Worm (Caenorhabditis elegans) whole organism, L4 larva: Measurements from ENCODE around the gene K02E2.7.
A peak's percentile ranks its signal among the peaks of the same experiment; 100 is the strongest.

Experiments used
- F26F4.8 ChIP-seq: fragments of 200-800 bp; sonication (Bioruptor generic); conservative IDR thresholded peaks from 2 replicates; pipeline ENCODE4 v1.3.6; 2022; ENCODE audit warnings: missing genetic modification characterization, missing compliant biosample characterization
- F37D6.2 ChIP-seq: sonication (generic microtip); optimal IDR thresholded peaks from 2 replicates; lab custom pipeline; 2016; ENCODE audit warnings: mild to moderate bottlenecking, missing genetic modification characterization, missing compliant biosample characterization
- F44E2.7 ChIP-seq: fragments of 200-800 bp; sonication (Bioruptor generic); IDR thresholded peaks from 2 replicates; pipeline ENCODE4 v2.1.2; 2022; ENCODE audit warnings: missing genetic modification characterization, missing compliant biosample characterization
- Y105C5A.15 ChIP-seq: fragments of 200-800 bp; sonication (Bioruptor generic); IDR thresholded peaks from 2 replicates; pipeline ENCODE4 v1.3.6; 2022; ENCODE audit warnings: missing genetic modification characterization, missing compliant biosample characterization
- Y48G9A.11 ChIP-seq: fragments of 200-800 bp; sonication (Bioruptor generic); IDR thresholded peaks from 2 replicates; pipeline ENCODE4 v1.3.6; 2022; ENCODE audit warnings: missing genetic modification reagents, missing genetic modification characterization, missing compliant biosample characterization
- Y75B8A.6 ChIP-seq: fragments of 200-800 bp; sonication (Bioruptor generic); IDR thresholded peaks from 2 replicates; pipeline ENCODE4 v1.3.6; 2022; ENCODE audit warnings: missing genetic modification reagents, missing genetic modification characterization, missing compliant biosample characterization
- ZK337.2 ChIP-seq: fragments of 200-800 bp; sonication (Bioruptor generic); IDR thresholded peaks from 2 replicates; pipeline ENCODE4 v1.3.6; 2022; ENCODE audit warnings: missing genetic modification reagents, missing genetic modification characterization, missing compliant biosample characterization
- ZK546.5 ChIP-seq, 2 experiments: sonication (generic microtip); optimal IDR thresholded peaks; 2 replicates each; lab custom pipeline; 2017; ENCODE audit warnings: missing biosample characterization in 2 of 2, missing genetic modification characterization in 2 of 2
- aly-2 ChIP-seq: sonication (generic microtip); optimal IDR thresholded peaks from 2 replicates; lab custom pipeline; 2018; ENCODE audit warnings: missing biosample characterization, missing genetic modification characterization
- ama-1 ChIP-seq: fragments of 150-350 bp; optimal IDR thresholded peaks from 2 replicates; lab custom pipeline; 2014; ENCODE audit warnings: inconsistent platforms, mixed read lengths
- attf-4 ChIP-seq: sonication (generic microtip); optimal IDR thresholded peaks from 3 replicates; lab custom pipeline; 2017; ENCODE audit warnings: missing biosample characterization, missing genetic modification characterization
- ceh-20 ChIP-seq: fragments of 200-800 bp; sonication (Bioruptor generic); IDR thresholded peaks from 2 replicates; pipeline ENCODE4 v1.3.6; 2022; ENCODE audit warnings: missing genetic modification reagents, missing genetic modification characterization, missing compliant biosample characterization
- ceh-44 ChIP-seq: fragments of 200-800 bp; sonication (Bioruptor generic); IDR thresholded peaks from 2 replicates; pipeline ENCODE4 v1.3.6; 2022; ENCODE audit warnings: missing genetic modification reagents, missing genetic modification characterization, missing compliant biosample characterization
- ceh-62 ChIP-seq: sonication (generic microtip); optimal IDR thresholded peaks from 2 replicates; lab custom pipeline; 2017; ENCODE audit warnings: missing biosample characterization, missing genetic modification characterization
- daf-12 ChIP-seq: fragments of 150-350 bp; optimal IDR thresholded peaks from 2 replicates; lab custom pipeline; 2014; ENCODE audit warnings: missing biosample characterization, missing genetic modification reagents, missing genetic modification characterization
- daf-16 ChIP-seq, 3 experiments: sonication (generic microtip); optimal IDR thresholded peaks; 2 replicates each; lab custom pipeline; 2016 to 2017; ENCODE audit warnings: missing genetic modification characterization in 3 of 3, missing genetic modification reagents in 3 of 3, mild to moderate bottlenecking in 2 of 3, missing compliant biosample characterization in 2 of 3, missing biosample characterization in 1 of 3, moderate library complexity in 1 of 3
- daf-19 ChIP-seq: fragments of 200-800 bp; sonication (Bioruptor generic); conservative IDR thresholded peaks from 2 replicates; pipeline ENCODE4 v1.3.6; 2022; ENCODE audit warnings: missing genetic modification characterization, missing compliant biosample characterization
- dpl-1 ChIP-seq: fragments of 150-350 bp; optimal IDR thresholded peaks from 2 replicates; lab custom pipeline; 2014; ENCODE audit warnings: missing biosample characterization, missing genetic modification reagents, missing genetic modification characterization
- egl-27 ChIP-seq: sonication (generic microtip); optimal IDR thresholded peaks from 3 replicates; lab custom pipeline; 2017; ENCODE audit warnings: missing biosample characterization, missing genetic modification reagents, missing genetic modification characterization
- fkh-10 ChIP-seq: fragments of 150-350 bp; optimal IDR thresholded peaks from 2 replicates; lab custom pipeline; 2014; ENCODE audit warnings: missing biosample characterization, missing genetic modification reagents, missing genetic modification characterization
- fos-1 ChIP-seq: fragments of 150-350 bp; optimal IDR thresholded peaks from 2 replicates; lab custom pipeline; 2014; ENCODE audit warnings: missing biosample characterization, missing genetic modification characterization
- hlh-11 ChIP-seq: fragments of 200-800 bp; sonication (Bioruptor generic); optimal IDR thresholded peaks from 2 replicates; lab custom pipeline; 2018; ENCODE audit warnings: mild to moderate bottlenecking, missing genetic modification characterization, missing compliant biosample characterization
- jun-1 ChIP-seq: fragments of 150-350 bp; optimal IDR thresholded peaks from 2 replicates; lab custom pipeline; 2014; ENCODE audit warnings: missing biosample characterization, missing genetic modification reagents, missing genetic modification characterization
- lim-7 ChIP-seq: fragments of 200-800 bp; sonication (Bioruptor generic); IDR thresholded peaks from 2 replicates; pipeline ENCODE4 v1.3.6; 2022; ENCODE audit warnings: missing genetic modification characterization, missing compliant biosample characterization
- lin-1 ChIP-seq: fragments of 200-800 bp; sonication (Bioruptor generic); IDR thresholded peaks from 2 replicates; pipeline ENCODE4 v1.3.6; 2022; ENCODE audit warnings: missing genetic modification reagents, missing genetic modification characterization, missing compliant biosample characterization
- lin-13 ChIP-seq: fragments of 150-350 bp; optimal IDR thresholded peaks from 2 replicates; lab custom pipeline; 2014; ENCODE audit warnings: missing biosample characterization, missing genetic modification reagents, missing genetic modification characterization
- lin-29 ChIP-seq: fragments of 200-800 bp; sonication (Bioruptor generic); IDR thresholded peaks from 2 replicates; pipeline ENCODE4 v1.3.6; 2022; ENCODE audit warnings: missing genetic modification reagents, missing genetic modification characterization, missing compliant biosample characterization
- lin-38 ChIP-seq: fragments of 200-800 bp; sonication (Bioruptor generic); IDR thresholded peaks from 2 replicates; pipeline ENCODE4 v1.3.6; 2022; ENCODE audit warnings: missing genetic modification reagents, missing genetic modification characterization, missing compliant biosample characterization
- madf-5 ChIP-seq, 2 experiments: fragments of 200-800 bp; sonication (Bioruptor generic); IDR thresholded peaks; 2 replicates each; pipeline ENCODE4 v1.3.6; 2022; ENCODE audit warnings: missing compliant biosample characterization in 2 of 2, missing genetic modification characterization in 2 of 2
- mes-2 ChIP-seq: sonication (generic microtip); optimal IDR thresholded peaks from 2 replicates; lab custom pipeline; 2016; ENCODE audit warnings: missing genotype, mild to moderate bottlenecking, missing genetic modification characterization, missing compliant biosample characterization; ENCODE audit not compliant: poor library complexity, severe bottlenecking
- mxl-2 ChIP-seq: fragments of 200-800 bp; sonication (Bioruptor generic); conservative IDR thresholded peaks from 2 replicates; pipeline ENCODE4 v1.3.6; 2022; ENCODE audit warnings: missing genetic modification reagents, missing genetic modification characterization, missing compliant biosample characterization
- nhr-10 ChIP-seq: fragments of 150-350 bp; optimal IDR thresholded peaks from 2 replicates; lab custom pipeline; 2014; ENCODE audit warnings: missing biosample characterization, missing genetic modification characterization
- nhr-11 ChIP-seq: fragments of 150-350 bp; optimal IDR thresholded peaks from 2 replicates; lab custom pipeline; 2014; ENCODE audit warnings: missing biosample characterization, missing genetic modification characterization
- nhr-111 ChIP-seq: fragments of 200-800 bp; sonication (Bioruptor generic); optimal IDR thresholded peaks from 2 replicates; lab custom pipeline; 2018; ENCODE audit warnings: mild to moderate bottlenecking, missing genetic modification characterization, missing compliant biosample characterization
- nhr-237 ChIP-seq: sonication (generic microtip); optimal IDR thresholded peaks from 2 replicates; lab custom pipeline; 2017; ENCODE audit warnings: missing biosample characterization, missing genetic modification characterization
- nhr-25 ChIP-seq: sonication (generic microtip); optimal IDR thresholded peaks from 2 replicates; lab custom pipeline; 2017; ENCODE audit warnings: missing genetic modification characterization, mild to moderate bottlenecking, missing compliant biosample characterization, antibody characterized with exemption, moderate library complexity, borderline replicate concordance; ENCODE audit not compliant: insufficient read depth
- nhr-42 ChIP-seq: fragments of 200-800 bp; sonication (Bioruptor generic); IDR thresholded peaks from 2 replicates; pipeline ENCODE4 v1.3.6; 2022; ENCODE audit warnings: missing genetic modification characterization, missing compliant biosample characterization
- nhr-48 ChIP-seq: sonication (generic microtip); optimal IDR thresholded peaks from 2 replicates; lab custom pipeline; 2016; ENCODE audit warnings: mild to moderate bottlenecking, missing genetic modification characterization, missing compliant biosample characterization
- nhr-6 ChIP-seq: fragments of 150-350 bp; optimal IDR thresholded peaks from 2 replicates; lab custom pipeline; 2014; ENCODE audit warnings: missing biosample characterization, missing genetic modification characterization
- nhr-76 ChIP-seq: fragments of 150-350 bp; optimal IDR thresholded peaks from 2 replicates; lab custom pipeline; 2014; ENCODE audit warnings: missing biosample characterization, missing genetic modification characterization
- pha-4 ChIP-seq, 2 experiments: fragments of 150-350 bp in 1 of 2; fragments of 200-800 bp in 1 of 2; sonication (Bioruptor generic) in 1 of 2; IDR thresholded peaks in 1 of 2; optimal IDR thresholded peaks in 1 of 2; 2 replicates each; pipeline versions ENCODE4 v1.3.6 to Lab custom; 2014 to 2022; ENCODE audit warnings: missing genetic modification characterization in 2 of 2, missing genetic modification reagents in 2 of 2, missing biosample characterization in 1 of 2, missing compliant biosample characterization in 1 of 2
- php-3 ChIP-seq: fragments of 200-800 bp; sonication (Bioruptor generic); IDR thresholded peaks from 2 replicates; pipeline ENCODE4 v1.3.6; 2022; ENCODE audit warnings: missing genetic modification reagents, missing genetic modification characterization, missing compliant biosample characterization
- pqm-1 ChIP-seq: sonication (generic microtip); optimal IDR thresholded peaks from 2 replicates; lab custom pipeline; 2017; ENCODE audit warnings: missing biosample characterization, missing genetic modification characterization
- rbr-2 ChIP-seq: sonication (generic microtip); optimal IDR thresholded peaks from 2 replicates; lab custom pipeline; 2016; ENCODE audit warnings: missing genotype, missing genetic modification characterization, missing compliant biosample characterization
- sdz-12 ChIP-seq: fragments of 200-800 bp; sonication (Bioruptor generic); optimal IDR thresholded peaks from 2 replicates; lab custom pipeline; 2018; ENCODE audit warnings: mild to moderate bottlenecking, missing genetic modification characterization, missing compliant biosample characterization
- snpc-1.2 ChIP-seq: fragments of 200-800 bp; sonication (Bioruptor generic); IDR thresholded peaks from 2 replicates; pipeline ENCODE4 v1.3.6; 2022; ENCODE audit warnings: missing genetic modification reagents, missing genetic modification characterization, missing compliant biosample characterization
- snpc-4 ChIP-seq: fragments of 150-350 bp; optimal IDR thresholded peaks from 2 replicates; lab custom pipeline; 2014; ENCODE audit warnings: missing biosample characterization, missing genetic modification characterization
- tag-97 ChIP-seq: fragments of 200-800 bp; sonication (Bioruptor generic); IDR thresholded peaks from 2 replicates; pipeline ENCODE4 v1.3.6; 2022; ENCODE audit warnings: missing genetic modification characterization, missing compliant biosample characterization
- unc-62 ChIP-seq, 3 experiments: fragments of 150-350 bp in 1 of 3; sonication (generic microtip); optimal IDR thresholded peaks in 2 of 3; peaks in 1 of 3; 1 replicate in 1 of 3; 2 replicates in 2 of 3; lab custom pipeline; 2014 to 2017; ENCODE audit warnings: missing biosample characterization in 3 of 3, missing genetic modification characterization in 3 of 3, missing genetic modification reagents in 3 of 3, missing genotype in 1 of 3
- vab-7 ChIP-seq: fragments of 200-800 bp; sonication (Bioruptor generic); IDR thresholded peaks from 2 replicates; pipeline ENCODE4 v1.3.6; 2022; ENCODE audit warnings: missing genetic modification reagents, missing genetic modification characterization, missing compliant biosample characterization
- zag-1 ChIP-seq: fragments of 150-350 bp; optimal IDR thresholded peaks from 2 replicates; lab custom pipeline; 2014; ENCODE audit warnings: missing biosample characterization, missing genetic modification characterization
- zip-2 ChIP-seq: fragments of 150-350 bp; optimal IDR thresholded peaks from 2 replicates; lab custom pipeline; 2014; ENCODE audit warnings: missing biosample characterization, missing genetic modification characterization

The K02E2.7 gene

ce11 chrV:20413426-20413825 is 26.6 kb upstream of the K02E2.7 start (continued):
- TF ChIP-seq snpc-1.2 (GFP tag; lab: Robert Waterston, UW) (no peak), nhr-76 (no peak), egl-27 (no peak), daf-19 (no peak), zip-2 (tag; lab: Kevin White, UChicago) (no peak), hlh-11 (peak; percentile 90), lim-7 (GFP tag; lab: Robert Waterston, UW) (no peak), mxl-2 (no peak), dpl-1 (GFP tag; lab: Kevin White, UChicago) (no peak), nhr-6 (tag; lab: Kevin White, UChicago) (no peak), zag-1 (tag; lab: Kevin White, UChicago) (no peak), Y75B8A.6 (GFP tag; lab: Robert Waterston, UW) (no peak), tag-97 (GFP tag; lab: Robert Waterston, UW) (no peak), lin-38 (GFP tag; lab: Robert Waterston, UW) (no peak), Y48G9A.11 (GFP tag; lab: Robert Waterston, UW) (no peak), rbr-2 (tag; lab: Kevin White, UChicago) (no peak), lin-1 (GFP tag; lab: Robert Waterston, UW) (peak; percentile 95), F26F4.8 (GFP tag; lab: Robert Waterston, UW) (no peak), nhr-42 (GFP tag; lab: Robert Waterston, UW) (no peak), ama-1 (lab: Kevin White, UChicago) (peak; percentile 92), fkh-10 (no peak), nhr-237 (tag; lab: Kevin White, UChicago) (no peak), Y105C5A.15 (GFP tag; lab: Robert Waterston, UW) (no peak), ZK546.5 (tag; optimal IDR thresholded peaks at IDR 0.05; lab: Kevin White, UChicago) (no peak), pha-4 (GFP tag; IDR thresholded peaks at IDR 0.05; lab: Robert Waterston, UW) (no peak), pha-4 (tag; optimal IDR thresholded peaks at IDR 0.05; lab: Kevin White, UChicago) (no peak), ceh-44 (GFP tag; lab: Robert Waterston, UW) (no peak), daf-16 (GFP tag; optimal IDR thresholded peaks at IDR 0.05; lab: Kevin White, UChicago) (no peak), daf-16 (tag; optimal IDR thresholded peaks at IDR 0.05; lab: Kevin White, UChicago) (peak; percentile 91), ZK337.2 (GFP tag; lab: Robert Waterston, UW) (no peak), F44E2.7 (GFP tag; lab: Robert Waterston, UW) (no peak), nhr-10 (tag; lab: Kevin White, UChicago) (no peak), sdz-12 (GFP tag; lab: Kevin White, UChicago) (no peak), nhr-48 (tag; lab: Kevin White, UChicago) (peak; percentile 38), fos-1 (tag; lab: Kevin White, UChicago) (no peak), F37D6.2 (tag; lab: Kevin White, UChicago) (no peak), nhr-111 (GFP tag; lab: Kevin White, UChicago) (no peak), daf-12 (tag; lab: Kevin White, UChicago) (no peak), mes-2 (tag; lab: Kevin White, UChicago) (no peak), attf-4 (tag; lab: Kevin White, UChicago) (no peak), nhr-25 (tag; lab: Kevin White, UChicago) (no peak), ceh-20 (GFP tag; lab: Robert Waterston, UW) (0 out of 2 replicates have a peak, but pooled peaks have one; percentile 39), php-3 (GFP tag; lab: Robert Waterston, UW) (peak; percentile 65), jun-1 (tag; lab: Kevin White, UChicago) (no peak), pqm-1 (peak; percentile 47), ceh-62 (tag; lab: Kevin White, UChicago) (no peak), madf-5 (GFP tag; IDR thresholded peaks at IDR 0.05; lab: Robert Waterston, UW) (no peak), nhr-11 (tag; lab: Kevin White, UChicago) (no peak), lin-13 (GFP tag; lab: Kevin White, UChicago) (peak; percentile 63), vab-7 (no peak), unc-62 (GFP tag; optimal IDR thresholded peaks at IDR 0.05 in 1 of 2; lab: Kevin White, UChicago) (no peak), unc-62 (tag; optimal IDR thresholded peaks at IDR 0.05; lab: Kevin White, UChicago) (no peak), lin-29 (no peak), snpc-4 (no peak), aly-2 (tag; lab: Kevin White, UChicago) (no peak)
